Fruit fly (Drosophila melanogaster) whole organism, embryonic: Measurements from ENCODE around the gene Dnai2.
A peak's percentile ranks its signal among the peaks of the same experiment; 100 is the strongest.

Source experiments
- Ada2b ChIP-seq: fragments of 200-800 bp; sonication (Bioruptor generic); IDR thresholded peaks from 2 replicates; pipeline ENCODE4 v1.3.6; 2022; ENCODE audit warnings: missing biosample characterization, missing genetic modification characterization
- CG10209 ChIP-seq: fragments of 200-800 bp; sonication (Bioruptor generic); optimal IDR thresholded peaks from 3 replicates; lab custom pipeline; 2017; ENCODE audit warnings: missing biosample characterization, mild to moderate bottlenecking, missing genetic modification characterization, missing genetic modification reagents
- CG1024 ChIP-seq: fragments of 200-800 bp; sonication (Bioruptor generic); IDR thresholded peaks from 2 replicates; pipeline ENCODE4 v1.3.6; 2022; ENCODE audit warnings: missing biosample characterization, missing genetic modification characterization
- CG10543 ChIP-seq: fragments of 200-800 bp; sonication (Bioruptor generic); optimal IDR thresholded peaks from 3 replicates; lab custom pipeline; 2017; ENCODE audit warnings: missing biosample characterization, mild to moderate bottlenecking, missing genetic modification characterization, moderate library complexity
- CG11093 ChIP-seq: fragments of 200-800 bp; sonication (Bioruptor generic); IDR thresholded peaks from 3 replicates; pipeline ENCODE4 v1.3.6; 2022; ENCODE audit warnings: missing biosample characterization, missing genetic modification characterization
- CG11456 ChIP-seq: fragments of 200-800 bp; sonication (Bioruptor generic); IDR thresholded peaks from 3 replicates; pipeline ENCODE4 v1.3.6; 2022; ENCODE audit warnings: missing biosample characterization, missing genetic modification characterization
- CG11504 ChIP-seq: fragments of 200-800 bp; sonication (Bioruptor generic); optimal IDR thresholded peaks from 3 replicates; lab custom pipeline; 2019; ENCODE audit warnings: missing biosample characterization, mild to moderate bottlenecking, missing genetic modification characterization, moderate library complexity
- CG11696 ChIP-seq: fragments of 200-800 bp; sonication (Bioruptor generic); IDR thresholded peaks from 2 replicates; pipeline ENCODE4 v1.3.6; 2022; ENCODE audit warnings: missing biosample characterization, missing genetic modification characterization
- CG12744 ChIP-seq: fragments of 200-800 bp; sonication (Bioruptor generic); optimal IDR thresholded peaks from 2 replicates; lab custom pipeline; 2016; ENCODE audit warnings: missing biosample characterization, missing genetic modification characterization
- CG15601 ChIP-seq: fragments of 200-800 bp; sonication (Bioruptor generic); optimal IDR thresholded peaks from 3 replicates; lab custom pipeline; 2019; ENCODE audit warnings: missing biosample characterization, mild to moderate bottlenecking, missing genetic modification characterization, moderate library complexity
- CG17328 ChIP-seq: fragments of 200-800 bp; sonication (Bioruptor generic); IDR thresholded peaks from 2 replicates; pipeline ENCODE4 v1.3.6; 2022; ENCODE audit warnings: missing biosample characterization, missing genetic modification characterization
- CG2120 ChIP-seq: fragments of 200-800 bp; sonication (Bioruptor generic); optimal IDR thresholded peaks from 3 replicates; lab custom pipeline; 2016; ENCODE audit warnings: missing biosample characterization, missing genetic modification characterization
- CG2202 ChIP-seq: fragments of 200-800 bp; sonication (Bioruptor generic); optimal IDR thresholded peaks from 2 replicates; lab custom pipeline; 2018; ENCODE audit warnings: missing biosample characterization, mild to moderate bottlenecking, missing genetic modification characterization
- CG2712 ChIP-seq: fragments of 200-800 bp; optimal IDR thresholded peaks from 3 replicates; lab custom pipeline; 2019; ENCODE audit warnings: missing biosample characterization, mild to moderate bottlenecking, missing genetic modification characterization, moderate library complexity
- CG4730 ChIP-seq: fragments of 200-800 bp; sonication (Bioruptor generic); IDR thresholded peaks from 2 replicates; pipeline ENCODE4 v1.3.6; 2022; ENCODE audit warnings: missing biosample characterization, missing genetic modification characterization
- CG6689 ChIP-seq: fragments of 200-800 bp; sonication (Bioruptor generic); IDR thresholded peaks from 2 replicates; pipeline ENCODE4 v1.3.6; 2022; ENCODE audit warnings: missing biosample characterization, missing genetic modification characterization
- CG7928 ChIP-seq: fragments of 200-800 bp; sonication (Bioruptor generic); optimal IDR thresholded peaks from 2 replicates; lab custom pipeline; 2017; ENCODE audit warnings: missing biosample characterization, mild to moderate bottlenecking, missing genetic modification characterization
- CG8765 ChIP-seq: fragments of 200-800 bp; sonication (Bioruptor generic); IDR thresholded peaks from 2 replicates; pipeline ENCODE4 v1.3.6; 2022; ENCODE audit warnings: missing biosample characterization, missing genetic modification characterization
- CG9876 ChIP-seq: fragments of 200-800 bp; sonication (Bioruptor generic); optimal IDR thresholded peaks from 2 replicates; lab custom pipeline; 2016; ENCODE audit warnings: missing biosample characterization, missing genetic modification characterization
- CG9932 ChIP-seq: fragments of 200-800 bp; sonication (Bioruptor generic); IDR thresholded peaks from 2 replicates; pipeline ENCODE4 v1.3.6; 2022; ENCODE audit warnings: missing biosample characterization, missing genetic modification characterization
- CHES-1-like ChIP-seq: fragments of 200-800 bp; sonication (Bioruptor generic); optimal IDR thresholded peaks from 2 replicates; lab custom pipeline; 2016; ENCODE audit warnings: missing biosample characterization, missing genetic modification characterization
- CkIIα-i1 ChIP-seq: fragments of 200-800 bp; sonication (Bioruptor generic); IDR thresholded peaks from 2 replicates; pipeline ENCODE4 v1.3.6; 2022; ENCODE audit warnings: missing biosample characterization, missing genetic modification characterization
- Dp ChIP-seq: fragments of 200-800 bp; sonication (Bioruptor generic); optimal IDR thresholded peaks from 2 replicates; lab custom pipeline; 2018; ENCODE audit warnings: missing biosample characterization, mild to moderate bottlenecking, missing genetic modification characterization, moderate library complexity
- E2f1 ChIP-seq: fragments of 200-800 bp; sonication (Bioruptor generic); IDR thresholded peaks from 2 replicates; pipeline ENCODE4 v1.3.6; 2022; ENCODE audit warnings: missing biosample characterization, missing genetic modification characterization
- Fer1 ChIP-seq: fragments of 200-800 bp; sonication (Bioruptor generic); optimal IDR thresholded peaks from 2 replicates; lab custom pipeline; 2017; ENCODE audit warnings: missing biosample characterization, mild to moderate bottlenecking, missing genetic modification characterization
- HHEX ChIP-seq: fragments of 200-800 bp; sonication (Bioruptor generic); optimal IDR thresholded peaks from 3 replicates; lab custom pipeline; 2017; ENCODE audit warnings: missing biosample characterization, mild to moderate bottlenecking, missing genetic modification characterization, missing genetic modification reagents
- Hand ChIP-seq: fragments of 200-800 bp; sonication (Bioruptor generic); optimal IDR thresholded peaks from 2 replicates; lab custom pipeline; 2017; ENCODE audit warnings: mild to moderate bottlenecking, missing biosample characterization, missing genetic modification reagents, missing genetic modification characterization
- Hr51 ChIP-seq, 2 experiments: fragments of 200-800 bp; sonication (Bioruptor generic); optimal IDR thresholded peaks; 2 replicates in 1 of 2; 3 replicates in 1 of 2; lab custom pipeline; 2016 to 2018; ENCODE audit warnings: missing biosample characterization in 2 of 2, missing genetic modification characterization in 2 of 2, mild to moderate bottlenecking in 1 of 2, moderate library complexity in 1 of 2
- Jarid2 ChIP-seq: fragments of 200-800 bp; sonication (Bioruptor generic); optimal IDR thresholded peaks from 3 replicates; lab custom pipeline; 2017; ENCODE audit warnings: mild to moderate bottlenecking, missing biosample characterization, missing genetic modification reagents, missing genetic modification characterization
- Med ChIP-seq: fragments of 200-800 bp; sonication (Bioruptor generic); peaks from one replicate; lab custom pipeline; 2016; ENCODE audit warnings: missing biosample characterization, missing genetic modification characterization, mild to moderate bottlenecking, inconsistent platforms, moderate library complexity
- Ptx1 ChIP-seq: fragments of 200-800 bp; sonication (Bioruptor generic); IDR thresholded peaks from 2 replicates; pipeline ENCODE4 v1.3.6; 2022; ENCODE audit warnings: missing biosample characterization, missing genetic modification characterization
- Side ChIP-seq: fragments of 200-800 bp; sonication (Bioruptor generic); optimal IDR thresholded peaks from 2 replicates; lab custom pipeline; 2016; ENCODE audit warnings: missing biosample characterization, missing genetic modification characterization
- ash1 ChIP-seq: fragments of 200-800 bp; sonication (Bioruptor generic); optimal IDR thresholded peaks from 2 replicates; lab custom pipeline; 2018; ENCODE audit warnings: missing biosample characterization, mild to moderate bottlenecking, missing genetic modification characterization
- bab2 ChIP-seq: fragments of 200-800 bp; sonication (Bioruptor generic); optimal IDR thresholded peaks from 2 replicates; lab custom pipeline; 2016; ENCODE audit warnings: missing biosample characterization, missing genetic modification characterization
- cwo ChIP-seq: fragments of 200-800 bp; sonication (Bioruptor generic); optimal IDR thresholded peaks from 3 replicates; lab custom pipeline; 2017; ENCODE audit warnings: missing biosample characterization, missing genetic modification characterization, mild to moderate bottlenecking, moderate library complexity, missing genetic modification reagents
- ems ChIP-seq: fragments of 200-800 bp; sonication (Bioruptor generic); optimal IDR thresholded peaks from 3 replicates; lab custom pipeline; 2016; ENCODE audit warnings: missing biosample characterization, missing genetic modification characterization
- en ChIP-seq: fragments of 200-800 bp; sonication (Bioruptor generic); optimal IDR thresholded peaks from 2 replicates; lab custom pipeline; 2016; ENCODE audit warnings: missing biosample characterization, missing genetic modification characterization
- fd102C ChIP-seq: fragments of 200-800 bp; sonication (Bioruptor generic); optimal IDR thresholded peaks from 2 replicates; lab custom pipeline; 2018; ENCODE audit warnings: missing biosample characterization, mild to moderate bottlenecking, missing genetic modification characterization, moderate library complexity
- gce ChIP-seq: fragments of 200-800 bp; sonication (Bioruptor generic); IDR thresholded peaks from 3 replicates; pipeline ENCODE4 v1.3.6; 2022; ENCODE audit warnings: missing biosample characterization, missing genetic modification characterization
- h ChIP-seq: fragments of >200 bp; optimal IDR thresholded peaks from 2 replicates; lab custom pipeline; 2017
- jigr1 ChIP-seq: fragments of 200-800 bp; sonication (Bioruptor generic); IDR thresholded peaks from 3 replicates; pipeline ENCODE4 v1.3.6; 2022; ENCODE audit warnings: missing biosample characterization, missing genetic modification characterization
- jing ChIP-seq: fragments of 200-800 bp; sonication (Bioruptor generic); optimal IDR thresholded peaks from 2 replicates; lab custom pipeline; 2018; ENCODE audit warnings: missing biosample characterization, mild to moderate bottlenecking, missing genetic modification characterization
- nau ChIP-seq: fragments of 200-800 bp; sonication (Bioruptor generic); optimal IDR thresholded peaks from 3 replicates; lab custom pipeline; 2017; ENCODE audit warnings: missing biosample characterization, mild to moderate bottlenecking, missing genetic modification characterization, missing genetic modification reagents
- nerfin-2 ChIP-seq: fragments of 200-800 bp; sonication (Bioruptor generic); IDR thresholded peaks from 2 replicates; pipeline ENCODE4 v1.3.6; 2022; ENCODE audit warnings: missing biosample characterization, missing genetic modification characterization; ENCODE audit not compliant: partially characterized antibody
- nmo ChIP-seq: fragments of 200-800 bp; sonication (Bioruptor generic); optimal IDR thresholded peaks from 2 replicates; lab custom pipeline; 2018; ENCODE audit warnings: missing biosample characterization, mild to moderate bottlenecking, missing genetic modification characterization, moderate library complexity
- pb ChIP-seq: fragments of 200-800 bp; sonication (Bioruptor generic); optimal IDR thresholded peaks from 3 replicates; lab custom pipeline; 2016; ENCODE audit warnings: missing biosample characterization, missing genetic modification characterization
- pros ChIP-seq: fragments of 200-800 bp; sonication (Bioruptor generic); optimal IDR thresholded peaks from 3 replicates; lab custom pipeline; 2019; ENCODE audit warnings: missing biosample characterization, mild to moderate bottlenecking, missing genetic modification characterization, moderate library complexity
- pum ChIP-seq: fragments of 200-800 bp; sonication (Bioruptor generic); optimal IDR thresholded peaks from 2 replicates; lab custom pipeline; 2016; ENCODE audit warnings: missing biosample characterization, missing genetic modification characterization
- ranshi ChIP-seq: fragments of 200-800 bp; sonication (Bioruptor generic); IDR thresholded peaks from 2 replicates; pipeline ENCODE4 v1.3.6; 2022; ENCODE audit warnings: missing biosample characterization, missing genetic modification characterization
- sisA ChIP-seq: fragments of 200-800 bp; sonication (Bioruptor generic); IDR thresholded peaks from 2 replicates; pipeline ENCODE4 v1.3.6; 2022; ENCODE audit warnings: missing biosample characterization, missing genetic modification characterization
- sqz ChIP-seq: fragments of 200-800 bp; sonication (Bioruptor generic); optimal IDR thresholded peaks from 3 replicates; lab custom pipeline; 2018; ENCODE audit warnings: missing biosample characterization, mild to moderate bottlenecking, missing genetic modification characterization
- unpg ChIP-seq: fragments of 200-800 bp; sonication (Bioruptor generic); optimal IDR thresholded peaks from 3 replicates; lab custom pipeline; 2018; ENCODE audit warnings: missing biosample characterization, mild to moderate bottlenecking, missing genetic modification characterization, moderate library complexity

Dnai2 gene

DNA sequence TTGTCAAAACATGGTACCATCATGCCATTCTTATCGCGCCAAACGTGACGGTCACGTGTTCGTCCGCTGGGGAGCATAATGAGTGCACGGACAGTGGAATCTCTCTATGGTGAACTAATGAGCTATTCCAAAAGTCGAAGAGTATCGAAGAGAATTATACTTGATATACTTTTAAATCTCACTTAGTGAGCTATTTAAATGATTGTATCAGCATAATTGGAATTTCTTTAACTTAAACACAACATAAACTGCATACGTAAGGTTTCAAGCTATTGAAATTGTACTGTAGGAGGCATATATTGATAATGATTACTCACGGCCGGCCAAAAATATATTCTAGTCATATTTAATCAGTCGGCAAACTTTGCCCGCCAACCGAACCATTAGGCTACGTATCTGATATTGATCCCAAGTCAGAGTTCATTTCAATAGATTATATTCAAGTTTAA lies 22.5 kb upstream of the Dnai2 start (continued):
- TF ChIP-seq Ptx1 (GFP tag; lab: Robert Waterston, UW) (peak; percentile 58), CG11504 (tag; lab: Kevin White, UChicago) (peak; percentile 42), Dp (GFP tag; lab: Kevin White, UChicago) (no peak), CG2120 (GFP tag; lab: Kevin White, UChicago) (peak; percentile 54), ash1 (GFP tag; lab: Kevin White, UChicago) (no peak), CG11456 (GFP tag; lab: Robert Waterston, UW) (0 out of 3 replicates have a peak, but pooled peaks have one; percentile 51), CkIIα-i1 (no peak), CG6689 (GFP tag; lab: Robert Waterston, UW) (no peak; the same call in 1 of the 2 replicates), bab2 (GFP tag; lab: Kevin White, UChicago) (no peak), CG11696 (GFP tag; lab: Robert Waterston, UW) (no peak), nau (GFP tag; lab: Kevin White, UChicago) (no peak), CG9932 (GFP tag; lab: Robert Waterston, UW) (peak; percentile 45), en (GFP tag; lab: Kevin White, UChicago) (no peak), Fer1 (GFP tag; lab: Kevin White, UChicago) (peak; percentile 8), pros (GFP tag; lab: Kevin White, UChicago) (no peak), sisA (GFP tag; lab: Robert Waterston, UW) (no peak; the same call in 1 of the 2 replicates), gce (no peak), CG2202 (tag; lab: Kevin White, UChicago) (no peak), nerfin-2 (no peak), Hand (GFP tag; lab: Kevin White, UChicago) (no peak), CG7928 (GFP tag; lab: Kevin White, UChicago) (no peak), cwo (GFP tag; lab: Kevin White, UChicago) (peak; percentile 96), CG1024 (no peak), CG4730 (GFP tag; lab: Robert Waterston, UW) (peak; percentile 48), jigr1 (GFP tag; lab: Robert Waterston, UW) (no peak), Jarid2 (GFP tag; lab: Kevin White, UChicago) (no peak), h (lab: Kevin White, UChicago) (no peak), unpg (GFP tag; lab: Kevin White, UChicago) (peak; percentile 37), nmo (GFP tag; lab: Kevin White, UChicago) (no peak), CG10209 (GFP tag; lab: Kevin White, UChicago) (peak; percentile 5), CG9876 (no peak), pum (GFP tag; lab: Kevin White, UChicago) (no peak), Hr51 (GFP tag; optimal IDR thresholded peaks at IDR 0.05; lab: Kevin White, UChicago) (no peak), CG8765 (GFP tag; lab: Robert Waterston, UW) (no peak), E2f1 (no peak), Med (GFP tag; lab: Kevin White, UChicago) (peak; percentile 79), CG12744 (no peak), sqz (no peak), fd102C (GFP tag; lab: Kevin White, UChicago) (no peak), CG17328 (GFP tag; lab: Robert Waterston, UW) (no peak), Ada2b (GFP tag; lab: Robert Waterston, UW) (peak; percentile 57), ems (GFP tag; lab: Kevin White, UChicago) (no peak), jing (no peak), CG11093 (GFP tag; lab: Robert Waterston, UW) (no peak), Side (GFP tag; lab: Kevin White, UChicago) (no peak), pb (no peak), CG2712 (tag; lab: Kevin White, UChicago) (peak; percentile 22), CHES-1-like (GFP tag; lab: Kevin White, UChicago) (no peak), CG10543 (no peak), HHEX (GFP tag; lab: Kevin White, UChicago) (peak; percentile 8), ranshi (GFP tag; lab: Robert Waterston, UW) (no peak), CG15601 (tag; lab: Kevin White, UChicago) (no peak)
